Worm (Caenorhabditis elegans) whole organism, young adult: ENCODE measurements around the gene lap-1.

Experiments used
- B0019.2 ChIP-seq: fragments of 200-800 bp; sonication (Bioruptor generic); conservative IDR thresholded peaks from 2 replicates; pipeline ENCODE4 v1.3.6; 2022; ENCODE audit warnings: missing genetic modification reagents, missing genetic modification characterization, missing compliant biosample characterization
- B0261.1 ChIP-seq: sonication (generic microtip); optimal IDR thresholded peaks from 2 replicates; lab custom pipeline; 2016; ENCODE audit warnings: mild to moderate bottlenecking, missing genetic modification characterization, moderate library complexity, missing compliant biosample characterization
- C06A6.2 ChIP-seq: fragments of 200-800 bp; sonication (Bioruptor generic); conservative IDR thresholded peaks from 2 replicates; pipeline ENCODE4 v1.3.6; 2022; ENCODE audit warnings: missing genetic modification characterization, missing compliant biosample characterization
- F33H1.4 ChIP-seq: fragments of 200-800 bp; sonication (Bioruptor generic); IDR thresholded peaks from 2 replicates; pipeline ENCODE4 v1.3.6; 2022; ENCODE audit warnings: missing genetic modification reagents, missing genetic modification characterization, missing compliant biosample characterization
- F37B4.10 ChIP-seq: fragments of 200-800 bp; sonication (Bioruptor generic); IDR thresholded peaks from 2 replicates; pipeline ENCODE4 v1.3.6; 2022; ENCODE audit warnings: missing genetic modification characterization, missing compliant biosample characterization
- F39B2.1 ChIP-seq: fragments of 200-800 bp; sonication (Bioruptor generic); IDR thresholded peaks from 2 replicates; pipeline ENCODE4 v1.3.6; 2022; ENCODE audit warnings: missing genetic modification reagents, missing genetic modification characterization, missing compliant biosample characterization
- F49E8.2 ChIP-seq: sonication (generic microtip); optimal IDR thresholded peaks from 3 replicates; lab custom pipeline; 2017; ENCODE audit warnings: missing genetic modification characterization, mild to moderate bottlenecking, missing compliant biosample characterization, antibody characterized with exemption, moderate library complexity; ENCODE audit not compliant: insufficient read depth
- K12H6.12 ChIP-seq: fragments of 200-800 bp; sonication (Bioruptor generic); optimal IDR thresholded peaks from 2 replicates; lab custom pipeline; 2018; ENCODE audit warnings: mild to moderate bottlenecking, missing genetic modification characterization, missing compliant biosample characterization
- T07F8.4 ChIP-seq: sonication (generic microtip); optimal IDR thresholded peaks from 2 replicates; lab custom pipeline; 2016; ENCODE audit warnings: mild to moderate bottlenecking, missing genetic modification characterization, moderate library complexity, missing compliant biosample characterization
- T26A5.8 ChIP-seq: sonication (generic microtip); optimal IDR thresholded peaks from 2 replicates; lab custom pipeline; 2016; ENCODE audit warnings: missing genetic modification characterization, missing compliant biosample characterization
- Y53G8AR.9 ChIP-seq: fragments of 200-800 bp; sonication (Bioruptor generic); conservative IDR thresholded peaks from 2 replicates; pipeline ENCODE4 v1.3.6; 2022; ENCODE audit warnings: missing genetic modification reagents, missing genetic modification characterization, missing compliant biosample characterization
- Y95B8A.8 ChIP-seq: fragments of 200-800 bp; sonication (Bioruptor generic); IDR thresholded peaks from 2 replicates; pipeline ENCODE4 v1.3.6; 2022; ENCODE audit warnings: missing genetic modification reagents, missing genetic modification characterization, missing compliant biosample characterization
- aptf-2 ChIP-seq: fragments of 200-800 bp; sonication (Bioruptor generic); conservative IDR thresholded peaks from 2 replicates; pipeline ENCODE4 v1.3.6; 2022; ENCODE audit warnings: missing genetic modification reagents, missing genetic modification characterization, missing compliant biosample characterization
- aptf-3 ChIP-seq: fragments of 200-800 bp; sonication (Bioruptor generic); IDR thresholded peaks from 2 replicates; pipeline ENCODE4 v1.3.6; 2022; ENCODE audit warnings: missing genetic modification characterization, missing compliant biosample characterization
- attf-6 ChIP-seq: fragments of 200-800 bp; sonication (Bioruptor generic); IDR thresholded peaks from 2 replicates; pipeline ENCODE4 v1.3.6; 2022; ENCODE audit warnings: missing genetic modification reagents, missing genetic modification characterization, missing compliant biosample characterization
- cebp-2 ChIP-seq: fragments of 200-800 bp; sonication (Bioruptor generic); IDR thresholded peaks from 2 replicates; pipeline ENCODE4 v1.3.6; 2022; ENCODE audit warnings: missing genetic modification characterization, missing compliant biosample characterization
- ceh-58 ChIP-seq: fragments of 200-800 bp; sonication (Bioruptor generic); IDR thresholded peaks from 2 replicates; pipeline ENCODE4 v1.3.6; 2022; ENCODE audit warnings: missing genetic modification characterization, missing compliant biosample characterization
- ceh-91 ChIP-seq: fragments of 200-800 bp; sonication (Bioruptor generic); IDR thresholded peaks from 2 replicates; pipeline ENCODE4 v1.3.6; 2022; ENCODE audit warnings: missing genetic modification reagents, missing genetic modification characterization, missing compliant biosample characterization
- dox-1 ChIP-seq: fragments of 200-800 bp; sonication (Bioruptor generic); IDR thresholded peaks from 2 replicates; pipeline ENCODE4 v1.3.6; 2022; ENCODE audit warnings: missing genetic modification reagents, missing genetic modification characterization, missing compliant biosample characterization
- dpff-1 ChIP-seq: sonication (generic microtip); optimal IDR thresholded peaks from 2 replicates; lab custom pipeline; 2017; ENCODE audit warnings: mild to moderate bottlenecking, missing genetic modification characterization, missing compliant biosample characterization
- ets-4 ChIP-seq: fragments of 200-800 bp; sonication (Bioruptor generic); optimal IDR thresholded peaks from 2 replicates; lab custom pipeline; 2018; ENCODE audit warnings: mild to moderate bottlenecking, missing genetic modification characterization, missing compliant biosample characterization
- fkh-3 ChIP-seq: sonication (generic microtip); optimal IDR thresholded peaks from 2 replicates; lab custom pipeline; 2016; ENCODE audit warnings: mild to moderate bottlenecking, missing genetic modification characterization, missing compliant biosample characterization
- him-1 ChIP-seq: sonication (generic microtip); optimal IDR thresholded peaks from 2 replicates; lab custom pipeline; 2016; ENCODE audit warnings: missing genotype, missing genetic modification reagents, missing genetic modification characterization, missing compliant biosample characterization
- hlh-26 ChIP-seq: fragments of 200-800 bp; sonication (Bioruptor generic); conservative IDR thresholded peaks from 2 replicates; pipeline ENCODE4 v1.3.6; 2022; ENCODE audit warnings: missing genetic modification reagents, missing genetic modification characterization, missing compliant biosample characterization
- hrde-1 ChIP-seq: sonication (generic microtip); optimal IDR thresholded peaks from 2 replicates; lab custom pipeline; 2016; ENCODE audit warnings: missing genetic modification characterization, mild to moderate bottlenecking, missing compliant biosample characterization, moderate library complexity, missing genotype, missing genetic modification reagents, borderline replicate concordance
- lag-1 ChIP-seq: fragments of 200-800 bp; sonication (Bioruptor generic); IDR thresholded peaks from 2 replicates; pipeline ENCODE4 v1.3.6; 2022; ENCODE audit warnings: missing genetic modification reagents, missing genetic modification characterization, missing compliant biosample characterization
- lin-35 ChIP-seq, 3 experiments: fragments of 150-350 bp in 2 of 3; sonication (generic microtip) in 1 of 3; optimal IDR thresholded peaks; 2 replicates each; lab custom pipeline; 2014 to 2018; ENCODE audit warnings: missing biosample characterization in 3 of 3, missing genetic modification characterization in 3 of 3, missing genetic modification reagents in 3 of 3
- lin-54 ChIP-seq: fragments of 200-800 bp; sonication (Bioruptor generic); optimal IDR thresholded peaks from 2 replicates; lab custom pipeline; 2018; ENCODE audit warnings: mild to moderate bottlenecking, missing genetic modification characterization, missing compliant biosample characterization
- lir-1 ChIP-seq: fragments of 200-800 bp; sonication (Bioruptor generic); conservative IDR thresholded peaks from 2 replicates; pipeline ENCODE4 v1.3.6; 2022; ENCODE audit warnings: missing genetic modification reagents, missing genetic modification characterization, missing compliant biosample characterization
- lsl-1 ChIP-seq: fragments of 200-800 bp; sonication (Bioruptor generic); optimal IDR thresholded peaks from 2 replicates; lab custom pipeline; 2018; ENCODE audit warnings: mild to moderate bottlenecking, missing genetic modification characterization, moderate library complexity, missing compliant biosample characterization
- madf-3 ChIP-seq: fragments of 200-800 bp; sonication (Bioruptor generic); IDR thresholded peaks from 2 replicates; pipeline ENCODE4 v1.3.6; 2022; ENCODE audit warnings: missing genetic modification reagents, missing genetic modification characterization, missing compliant biosample characterization
- madf-6 ChIP-seq: fragments of 200-800 bp; sonication (Bioruptor generic); IDR thresholded peaks from 2 replicates; pipeline ENCODE4 v1.3.6; 2022; ENCODE audit warnings: missing genetic modification reagents, missing genetic modification characterization, missing compliant biosample characterization
- madf-8 ChIP-seq: fragments of 200-800 bp; sonication (Bioruptor generic); conservative IDR thresholded peaks from 2 replicates; pipeline ENCODE4 v1.3.6; 2022; ENCODE audit warnings: missing genetic modification reagents, missing genetic modification characterization, missing compliant biosample characterization
- mcd-1 ChIP-seq: fragments of 200-800 bp; sonication (Bioruptor generic); IDR thresholded peaks from 2 replicates; pipeline ENCODE4 v1.3.6; 2022; ENCODE audit warnings: missing genetic modification reagents, missing genetic modification characterization, missing compliant biosample characterization
- mxl-1 ChIP-seq: sonication (generic microtip); optimal IDR thresholded peaks from 2 replicates; lab custom pipeline; 2016; ENCODE audit warnings: missing genetic modification characterization, missing compliant biosample characterization
- nfya-1 ChIP-seq: sonication (generic microtip); optimal IDR thresholded peaks from 2 replicates; lab custom pipeline; 2017; ENCODE audit warnings: antibody characterized with exemption, missing compliant biosample characterization, missing genetic modification characterization, borderline replicate concordance; ENCODE audit not compliant: insufficient read depth
- nfya-2 ChIP-seq: fragments of 200-800 bp; sonication (Bioruptor generic); IDR thresholded peaks from 2 replicates; pipeline ENCODE4 v1.3.6; 2022; ENCODE audit warnings: missing genetic modification reagents, missing genetic modification characterization, missing compliant biosample characterization
- rpc-1 ChIP-seq, 2 experiments: fragments of 150-350 bp in 1 of 2; sonication (generic microtip) in 1 of 2; optimal IDR thresholded peaks; 2 replicates each; lab custom pipeline; 2014 to 2018; ENCODE audit warnings: missing biosample characterization in 1 of 2, missing genetic modification characterization in 1 of 2, missing genetic modification reagents in 1 of 2, missing genotype in 1 of 2
- sdz-38 ChIP-seq: sonication (generic microtip); optimal IDR thresholded peaks from 2 replicates; lab custom pipeline; 2016; ENCODE audit warnings: missing genotype, missing genetic modification characterization, missing compliant biosample characterization
- sea-2 ChIP-seq: fragments of 200-800 bp; sonication (Bioruptor generic); IDR thresholded peaks from 2 replicates; pipeline ENCODE4 v1.3.6; 2022; ENCODE audit warnings: missing genetic modification characterization, missing compliant biosample characterization
- snpc-3.4 ChIP-seq: sonication (generic microtip); optimal IDR thresholded peaks from 2 replicates; lab custom pipeline; 2017; ENCODE audit warnings: missing genetic modification characterization, mild to moderate bottlenecking, missing compliant biosample characterization, antibody characterized with exemption, moderate library complexity, missing genotype, missing genetic modification reagents
- snpc-4 ChIP-seq, 5 experiments: fragments of 150-350 bp in 1 of 5; sonication (generic microtip) in 4 of 5; optimal IDR thresholded peaks; 2 replicates each; lab custom pipeline; 2014 to 2018; ENCODE audit warnings: missing genetic modification characterization in 5 of 5, missing biosample characterization in 3 of 5, antibody characterized with exemption in 2 of 5, mild to moderate bottlenecking in 2 of 5, missing compliant biosample characterization in 2 of 5, missing genotype in 2 of 5, moderate library complexity in 2 of 5, missing genetic modification reagents in 1 of 5
- somi-1 ChIP-seq: fragments of 200-800 bp; sonication (Bioruptor generic); optimal IDR thresholded peaks from 2 replicates; lab custom pipeline; 2018; ENCODE audit warnings: mild to moderate bottlenecking, missing genetic modification characterization, missing compliant biosample characterization
- unc-130 ChIP-seq: sonication (generic microtip); optimal IDR thresholded peaks from 2 replicates; lab custom pipeline; 2016; ENCODE audit warnings: missing genetic modification reagents, missing genetic modification characterization, missing compliant biosample characterization
- zim-3 ChIP-seq: sonication (generic microtip); optimal IDR thresholded peaks from 2 replicates; lab custom pipeline; 2017; ENCODE audit warnings: mild to moderate bottlenecking, missing genetic modification characterization, moderate library complexity, missing compliant biosample characterization
- ztf-28 ChIP-seq: fragments of 200-800 bp; sonication (Bioruptor generic); IDR thresholded peaks from 2 replicates; pipeline ENCODE4 v1.3.6; 2022; ENCODE audit warnings: missing genetic modification reagents, missing genetic modification characterization, missing compliant biosample characterization
- ztf-3 ChIP-seq: fragments of 200-800 bp; sonication (Bioruptor generic); optimal IDR thresholded peaks from 2 replicates; lab custom pipeline; 2018; ENCODE audit warnings: mild to moderate bottlenecking, missing genetic modification characterization, missing compliant biosample characterization
- ztf-6 ChIP-seq: fragments of 200-800 bp; sonication (Bioruptor generic); IDR thresholded peaks from 2 replicates; pipeline ENCODE4 v1.3.6; 2022; ENCODE audit warnings: missing genetic modification reagents, missing genetic modification characterization, missing compliant biosample characterization

Gene lap-1

DNA sequence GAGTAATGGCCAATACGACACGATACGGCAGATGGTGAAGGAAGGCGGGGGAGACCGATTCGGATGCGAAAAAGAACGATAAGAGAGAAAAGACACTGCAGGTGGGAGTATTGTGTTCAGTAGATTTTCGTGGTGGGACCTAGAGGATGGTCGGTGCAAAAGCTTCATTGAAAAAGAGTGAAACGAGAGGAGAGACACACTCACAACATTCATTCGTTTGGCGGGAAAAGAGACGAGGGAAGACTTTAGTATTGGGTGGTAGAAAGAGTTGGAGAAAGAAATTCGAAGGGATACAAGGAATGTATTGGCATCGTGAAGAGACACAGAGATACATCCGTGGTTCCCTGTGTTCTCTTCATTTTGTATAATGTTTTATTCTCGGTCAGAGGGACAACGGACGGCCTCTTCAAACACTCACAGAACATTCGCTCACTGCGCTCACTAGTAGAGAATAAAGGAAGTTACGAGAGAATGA lies 45.3 kb downstream of the lap-1 start (continued):
- TF ChIP-seq mcd-1 (peak; percentile 47; the same call in 1 of the 2 replicates), T26A5.8 (tag; lab: Kevin White, UChicago) (no peak), ztf-28 (GFP tag; lab: Robert Waterston, UW) (no peak), aptf-3 (GFP tag; lab: Robert Waterston, UW) (no peak), lin-54 (GFP tag; lab: Kevin White, UChicago) (no peak), F37B4.10 (GFP tag; lab: Robert Waterston, UW) (no peak), mxl-1 (tag; lab: Kevin White, UChicago) (no peak), ets-4 (GFP tag; lab: Kevin White, UChicago) (no peak), dpff-1 (tag; lab: Kevin White, UChicago) (no peak), ceh-91 (GFP tag; lab: Robert Waterston, UW) (no peak), aptf-2 (GFP tag; lab: Robert Waterston, UW) (no peak), rpc-1 (optimal IDR thresholded peaks at IDR 0.05; lab: Kevin White, UChicago) (no peak), rpc-1 (tag; optimal IDR thresholded peaks at IDR 0.05; lab: Kevin White, UChicago) (no peak), K12H6.12 (tag; lab: Kevin White, UChicago) (peak; percentile 73), F33H1.4 (GFP tag; lab: Robert Waterston, UW) (peak; percentile 22; the same call in 1 of the 2 replicates), C06A6.2 (no peak), madf-3 (GFP tag; lab: Robert Waterston, UW) (no peak), B0019.2 (GFP tag; lab: Robert Waterston, UW) (no peak), hrde-1 (tag; lab: Kevin White, UChicago) (no peak), cebp-2 (no peak), nfya-1 (tag; lab: Kevin White, UChicago) (no peak), Y95B8A.8 (GFP tag; lab: Robert Waterston, UW) (no peak), ceh-58 (GFP tag; lab: Robert Waterston, UW) (no peak), Y53G8AR.9 (0 out of 2 replicates have a peak, but pooled peaks have one; percentile 40), snpc-4 (GFP tag; optimal IDR thresholded peaks at IDR 0.05; lab: Kevin White, UChicago) (no peak), snpc-4 (tag; optimal IDR thresholded peaks at IDR 0.05; lab: Kevin White, UChicago) (peak in 3 of 4 experiments; percentile 5 to 46 (median 39)), sea-2 (GFP tag; lab: Robert Waterston, UW) (no peak), somi-1 (GFP tag; lab: Kevin White, UChicago) (peak; percentile 39), sdz-38 (tag; lab: Kevin White, UChicago) (no peak), snpc-3.4 (peak; percentile 26), dox-1 (GFP tag; lab: Robert Waterston, UW) (peak; percentile 59), madf-8 (GFP tag; lab: Robert Waterston, UW) (no peak), ztf-3 (GFP tag; lab: Kevin White, UChicago) (no peak), attf-6 (GFP tag; lab: Robert Waterston, UW) (no peak), lir-1 (GFP tag; lab: Robert Waterston, UW) (no peak), him-1 (tag; lab: Kevin White, UChicago) (no peak), madf-6 (GFP tag; lab: Robert Waterston, UW) (peak; percentile 29), nfya-2 (GFP tag; lab: Robert Waterston, UW) (no peak), B0261.1 (tag; lab: Kevin White, UChicago) (no peak), fkh-3 (tag; lab: Kevin White, UChicago) (no peak), lsl-1 (GFP tag; lab: Kevin White, UChicago) (no peak), F49E8.2 (tag; lab: Kevin White, UChicago) (no peak), hlh-26 (GFP tag; lab: Robert Waterston, UW) (no peak), lag-1 (no peak), zim-3 (tag; lab: Kevin White, UChicago) (no peak), F39B2.1 (GFP tag; lab: Robert Waterston, UW) (no peak), unc-130 (GFP tag; lab: Kevin White, UChicago) (no peak), lin-35 (GFP tag; optimal IDR thresholded peaks at IDR 0.05; lab: Kevin White, UChicago) (peak in 1 of 3 experiments; percentile 50), T07F8.4 (tag; lab: Kevin White, UChicago) (no peak), ztf-6 (GFP tag; lab: Robert Waterston, UW) (no peak)
